Fruit fly (Drosophila melanogaster): ENCODE measurements around the gene VAChT.

Gene VAChT

dm6 chr3R:18741027-18741843 lies 35.9 kb downstream of the VAChT start (continued):
- TF ChIP-seq CG1233 (GFP tag; optimal IDR thresholded peaks at IDR 0.05) (peak; percentile 97), CG15269 (tag; optimal IDR thresholded peaks at IDR 0.05) (peak; percentile 98), CG12391 (tag; optimal IDR thresholded peaks at IDR 0.05) (peak; percentile 97), CG10321 (GFP tag; IDR thresholded peaks at IDR 0.05) (peak; percentile 81), CG32767 (GFP tag; IDR thresholded peaks at IDR 0.05) (peak; percentile 94), Ada2b (GFP tag; IDR thresholded peaks at IDR 0.05) (peak; percentile 97), Poxn (GFP tag; IDR thresholded peaks at IDR 0.05) (peak; percentile 94), CG8281 (tag; optimal IDR thresholded peaks at IDR 0.05) (peak; percentile 86), danr (GFP tag; IDR thresholded peaks at IDR 0.05) (peak; percentile 93), scrt (GFP tag; optimal IDR thresholded peaks at IDR 0.05) (peak; percentile 95), hb (GFP tag; IDR thresholded peaks at IDR 0.05; ENCODE audit: partially characterized antibody) (no peak), CG18476 (GFP tag; optimal IDR thresholded peaks at IDR 0.05) (peak; percentile 96), CG10274 (GFP tag; optimal IDR thresholded peaks at IDR 0.05) (peak; percentile 90), CG16815 (GFP tag; optimal IDR thresholded peaks at IDR 0.05) (peak; percentile 88), cwo (GFP tag; optimal IDR thresholded peaks at IDR 0.05) (peak; percentile 94), Optix (GFP tag; IDR thresholded peaks at IDR 0.05) (peak; percentile 82; the same call in 2 of the 3 replicates), CG1832 (GFP tag; optimal IDR thresholded peaks at IDR 0.05) (no peak), CG10565 (GFP tag; optimal IDR thresholded peaks at IDR 0.05) (peak; percentile 74), eve (GFP tag; optimal IDR thresholded peaks at IDR 0.05) (no peak), ro (GFP tag; IDR thresholded peaks at IDR 0.05) (peak; percentile 91), CG2202 (tag; optimal IDR thresholded peaks at IDR 0.05) (peak; percentile 91), cato (GFP tag; optimal IDR thresholded peaks at IDR 0.05; ENCODE audit: borderline replicate concordance) (peak; percentile 79), Ptx1 (GFP tag; IDR thresholded peaks at IDR 0.05) (peak; percentile 96), oc (tag; optimal IDR thresholded peaks at IDR 0.05) (peak; percentile 97), prd (optimal IDR thresholded peaks at IDR 0.05) (no peak), prd (GFP tag; IDR thresholded peaks at IDR 0.05) (peak; percentile 97), CG30403 (GFP tag; optimal IDR thresholded peaks at IDR 0.05) (peak; percentile 97), bigmax (GFP tag; optimal IDR thresholded peaks at IDR 0.05) (peak; percentile 44), CG15696 (tag; optimal IDR thresholded peaks at IDR 0.05) (peak; percentile 79), Neu2 (GFP tag; optimal IDR thresholded peaks at IDR 0.05; ENCODE audit: borderline replicate concordance) (no peak), toy (GFP tag; IDR thresholded peaks at IDR 0.05) (peak; percentile 93), CG6854 (GFP tag; optimal IDR thresholded peaks at IDR 0.05) (peak; percentile 95), Opbp (GFP tag; IDR thresholded peaks at IDR 0.05; ENCODE audit: partially characterized antibody) (no peak), CG1792 (GFP tag; optimal IDR thresholded peaks at IDR 0.05) (peak; percentile 84), MESR4 (GFP tag; optimal IDR thresholded peaks at IDR 0.05) (peak; percentile 52), Sox102F (GFP tag; optimal IDR thresholded peaks at IDR 0.05) (peak; percentile 96), CG2116 (GFP tag; optimal IDR thresholded peaks at IDR 0.05) (peak; percentile 73), CG17612 (GFP tag; IDR thresholded peaks at IDR 0.05) (peak; percentile 93), nerfin-1 (tag; optimal IDR thresholded peaks at IDR 0.05) (peak; percentile 91), az2 (GFP tag; optimal IDR thresholded peaks at IDR 0.05) (peak; percentile 94), gsb (GFP tag; IDR thresholded peaks at IDR 0.05) (peak; percentile 95), CG13624 (GFP tag; optimal IDR thresholded peaks at IDR 0.05) (peak; percentile 78), mam (GFP tag; optimal IDR thresholded peaks at IDR 0.05) (peak; percentile 89), pb (GFP tag; optimal IDR thresholded peaks at IDR 0.05) (peak; percentile 52), fru (optimal IDR thresholded peaks at IDR 0.05) (no peak), Six4 (GFP tag; optimal IDR thresholded peaks at IDR 0.05) (peak; percentile 96), stwl (tag; optimal IDR thresholded peaks at IDR 0.05) (peak; percentile 37), klu (GFP tag; IDR thresholded peaks at IDR 0.05) (peak; percentile 93), Abd-B (GFP tag; optimal IDR thresholded peaks at IDR 0.05) (peak; percentile 95)

Measured in whole organism, embryonic.